Fruit fly (Drosophila melanogaster) whole organism, prepupa: ENCODE data around the gene CG15429.

Source experiments
- CG11294 ChIP-seq: fragments of 200-800 bp; sonication (Bioruptor generic); IDR thresholded peaks from 2 replicates; pipeline ENCODE4 v1.3.6; 2022; ENCODE audit warnings: missing biosample characterization, missing genetic modification characterization
- CG1621 ChIP-seq: fragments of 200-800 bp; sonication (Bioruptor generic); optimal IDR thresholded peaks from 3 replicates; lab custom pipeline; 2018; ENCODE audit warnings: missing biosample characterization, mild to moderate bottlenecking, missing genetic modification characterization
- CG34406 ChIP-seq: fragments of 200-800 bp; sonication (Bioruptor generic); optimal IDR thresholded peaks from 3 replicates; lab custom pipeline; 2016; ENCODE audit warnings: missing biosample characterization, missing genetic modification characterization
- CG6276 ChIP-seq: fragments of 200-800 bp; sonication (Bioruptor generic); optimal IDR thresholded peaks from 2 replicates; lab custom pipeline; 2017; ENCODE audit warnings: missing biosample characterization, mild to moderate bottlenecking, missing genetic modification characterization
- CG6854 ChIP-seq: fragments of 200-800 bp; sonication (Bioruptor generic); optimal IDR thresholded peaks from 2 replicates; lab custom pipeline; 2017; ENCODE audit warnings: missing biosample characterization, mild to moderate bottlenecking, missing genetic modification characterization
- OdsH ChIP-seq: fragments of 200-800 bp; sonication (Bioruptor generic); optimal IDR thresholded peaks from 3 replicates; lab custom pipeline; 2016; ENCODE audit warnings: missing biosample characterization, missing genetic modification characterization
- Sox102F ChIP-seq: fragments of 200-800 bp; sonication (Bioruptor generic); optimal IDR thresholded peaks from 2 replicates; lab custom pipeline; 2016; ENCODE audit warnings: missing biosample characterization, mild to moderate bottlenecking, missing genetic modification characterization
- esn ChIP-seq: fragments of 200-800 bp; sonication (Bioruptor generic); optimal IDR thresholded peaks from 2 replicates; lab custom pipeline; 2016; ENCODE audit warnings: missing biosample characterization, mild to moderate bottlenecking, missing genetic modification characterization, moderate library complexity
- fd59A ChIP-seq: fragments of 200-800 bp; sonication (Bioruptor generic); optimal IDR thresholded peaks from 2 replicates; lab custom pipeline; 2017; ENCODE audit warnings: missing biosample characterization, mild to moderate bottlenecking, missing genetic modification characterization, missing genetic modification reagents
- net ChIP-seq: fragments of 200-800 bp; sonication (Bioruptor generic); optimal IDR thresholded peaks from 3 replicates; lab custom pipeline; 2016; ENCODE audit warnings: missing biosample characterization, missing genetic modification characterization

DNA sequence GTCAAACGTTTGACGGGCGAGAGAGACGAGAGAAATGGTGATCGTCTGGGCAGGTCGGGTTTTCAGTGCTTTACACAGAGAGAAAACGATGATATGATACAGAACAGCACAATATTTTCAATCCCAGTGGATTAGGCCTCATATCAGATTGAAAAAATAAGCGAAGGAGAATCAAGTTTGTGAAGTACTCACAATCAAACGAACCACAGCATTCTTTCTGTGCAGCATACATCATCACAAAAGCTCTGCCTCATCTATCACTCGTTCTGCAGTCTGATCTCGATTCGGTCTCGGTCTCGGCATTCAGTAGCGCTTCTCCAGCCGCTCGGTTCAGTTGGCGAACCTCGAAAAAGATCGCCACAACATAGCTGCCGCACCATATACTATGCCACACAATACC lies 28.5 kb upstream of the CG15429 start, which contains the start of gene bdl:
- TF ChIP-seq CG6854: no peak
- no peak for TF ChIP-seq net (GFP tag; lab: Kevin White, UChicago)
- TF ChIP-seq CG1621: no peak
- TF ChIP-seq CG34406 (GFP tag; lab: Kevin White, UChicago): no peak
- no peak for TF ChIP-seq Sox102F (GFP tag; lab: Kevin White, UChicago)
- no peak for TF ChIP-seq CG11294
- no peak for TF ChIP-seq esn
- no peak for TF ChIP-seq CG6276 (GFP tag; lab: Kevin White, UChicago)
- no peak for TF ChIP-seq fd59A (GFP tag; lab: Kevin White, UChicago)
- TF ChIP-seq OdsH: no peak
